Fruit fly (Drosophila melanogaster): Measurements from ENCODE around the gene Tim17a2.

The Tim17a2 gene

DNA sequence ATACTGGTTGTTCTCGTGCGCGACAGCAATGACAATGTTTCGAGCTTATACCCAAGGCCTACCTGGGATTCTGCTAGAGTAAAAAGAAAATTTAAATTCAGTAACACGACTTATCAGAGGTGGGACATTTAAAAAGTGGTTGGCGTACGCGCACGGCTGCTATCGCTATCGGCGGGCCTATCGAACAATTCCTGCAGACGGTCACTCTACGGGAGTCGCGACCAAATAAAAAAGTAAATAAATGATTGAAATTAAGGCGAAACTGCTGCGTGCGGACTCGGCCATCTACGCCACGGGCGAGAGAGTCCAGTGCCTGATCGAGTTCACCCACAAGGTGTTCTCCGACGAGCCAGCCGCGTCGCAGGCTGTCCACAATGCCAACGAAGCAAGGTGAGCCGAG lies 43.0 kb downstream of the Tim17a2 start, which contains the start of the genes Prosbeta2R2 and CG1116:
Gene Prosbeta2R2 (minus strand): TSS at position 63 of the 400 bp plus-strand sequence.
Gene CG1116 (plus strand): TSS at position 192 of the 400 bp plus-strand sequence.
- no peak for TF ChIP-seq acj6 (GFP tag; optimal IDR thresholded peaks at IDR 0.05)
- TF ChIP-seq Sox15 (GFP tag; optimal IDR thresholded peaks at IDR 0.05), result no peak
- TF ChIP-seq Gug (GFP tag; IDR thresholded peaks at IDR 0.05), result no peak
- no peak for TF ChIP-seq CG6854 (GFP tag; optimal IDR thresholded peaks at IDR 0.05)
- no peak for TF ChIP-seq lz (GFP tag; optimal IDR thresholded peaks at IDR 0.05)
- no peak for TF ChIP-seq CG11902 (GFP tag; optimal IDR thresholded peaks at IDR 0.05)

DNA sequence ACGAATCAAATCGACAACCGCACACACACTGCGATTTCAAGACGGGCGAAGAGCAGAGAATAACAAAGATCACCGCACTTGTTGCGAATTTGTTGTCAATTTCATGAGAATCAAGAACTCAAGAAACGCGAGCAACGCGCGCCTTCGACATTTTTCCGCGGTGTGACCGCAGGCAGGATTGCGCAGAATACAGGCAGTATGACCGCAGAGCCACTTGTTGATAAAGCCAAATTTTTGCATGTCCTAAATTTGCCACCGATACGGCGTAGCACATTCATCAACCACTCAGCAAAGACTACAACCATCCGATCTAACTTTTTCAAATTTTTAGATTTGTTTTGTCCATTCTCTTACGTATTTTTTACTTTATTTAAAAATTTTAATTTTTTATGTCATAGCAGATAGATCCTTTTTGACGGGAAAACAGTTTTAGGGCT lies 45.2 kb downstream of the Tim17a2 start, which contains the start of gene cno:
Gene cno (minus strand): TSS at position 179 of the 437 bp plus-strand sequence.
- TF ChIP-seq fd59A (GFP tag; optimal IDR thresholded peaks at IDR 0.05), result no peak
- peak; percentile 34; the same call in 2 of the 3 replicates for TF ChIP-seq eg (GFP tag; IDR thresholded peaks at IDR 0.05)
- TF ChIP-seq CG4318 (GFP tag; optimal IDR thresholded peaks at IDR 0.05), result no peak
- TF ChIP-seq CG8319 (GFP tag; optimal IDR thresholded peaks at IDR 0.05), result no peak
- no peak for TF ChIP-seq CG31627 (GFP tag; optimal IDR thresholded peaks at IDR 0.05)
- no peak for TF ChIP-seq CG6808 (GFP tag; optimal IDR thresholded peaks at IDR 0.05)
- TF ChIP-seq acj6 (GFP tag; optimal IDR thresholded peaks at IDR 0.05), result no peak
- peak; percentile 8 for TF ChIP-seq CG1621 (tag; optimal IDR thresholded peaks at IDR 0.05)
- TF ChIP-seq CG34406 (GFP tag; optimal IDR thresholded peaks at IDR 0.05), result no peak
- no peak for TF ChIP-seq salr (GFP tag; optimal IDR thresholded peaks at IDR 0.05)
- no peak for TF ChIP-seq Lpt (GFP tag; optimal IDR thresholded peaks at IDR 0.05)
- TF ChIP-seq esn (GFP tag; optimal IDR thresholded peaks at IDR 0.05), result peak; percentile 34
- TF ChIP-seq topi (GFP tag; optimal IDR thresholded peaks at IDR 0.05), result no peak
- TF ChIP-seq vri (GFP tag; optimal IDR thresholded peaks at IDR 0.05), result no peak
- TF ChIP-seq ss (GFP tag; optimal IDR thresholded peaks at IDR 0.05), result peak; percentile 20 to 35
- peak; percentile 49 for TF ChIP-seq dsx (GFP tag; optimal IDR thresholded peaks at IDR 0.05; ENCODE audit: poor library complexity, severe bottlenecking)
- TF ChIP-seq CG15336 (GFP tag; IDR thresholded peaks at IDR 0.05), result no peak
- no peak for TF ChIP-seq CG6276 (GFP tag; optimal IDR thresholded peaks at IDR 0.05)
- TF ChIP-seq Ets21C (GFP tag; optimal IDR thresholded peaks at IDR 0.05), result no peak
- no peak for TF ChIP-seq Hr38 (GFP tag; optimal IDR thresholded peaks at IDR 0.05)
- TF ChIP-seq CG6854 (GFP tag; optimal IDR thresholded peaks at IDR 0.05), result peak; percentile 77
- TF ChIP-seq Sox15 (GFP tag; optimal IDR thresholded peaks at IDR 0.05), result no peak
- TF ChIP-seq CG6792 (GFP tag; optimal IDR thresholded peaks at IDR 0.05), result no peak
- TF ChIP-seq Gug (GFP tag; IDR thresholded peaks at IDR 0.05), result no peak
- TF ChIP-seq net (GFP tag; optimal IDR thresholded peaks at IDR 0.05), result no peak
- TF ChIP-seq Met (GFP tag; optimal IDR thresholded peaks at IDR 0.05), result no peak
- TF ChIP-seq CG8119 (GFP tag; IDR thresholded peaks at IDR 0.05), result peak; percentile 51; the same call in 1 of the 3 replicates
- no peak for TF ChIP-seq Smox (GFP tag; optimal IDR thresholded peaks at IDR 0.05)
- TF ChIP-seq CG10631 (GFP tag; optimal IDR thresholded peaks at IDR 0.05), result no peak
- no peak for TF ChIP-seq pdm3 (GFP tag; optimal IDR thresholded peaks at IDR 0.05)
- TF ChIP-seq CG11762 (GFP tag; optimal IDR thresholded peaks at IDR 0.05; ENCODE audit: insufficient read depth), result no peak
- no peak for TF ChIP-seq CG11294 (GFP tag; IDR thresholded peaks at IDR 0.05)
- no peak for TF ChIP-seq Eip75B (GFP tag; optimal IDR thresholded peaks at IDR 0.05)
- TF ChIP-seq spab (GFP tag; optimal IDR thresholded peaks at IDR 0.05), result no peak
- TF ChIP-seq Ets96B (tag; optimal IDR thresholded peaks at IDR 0.05), result no peak
- TF ChIP-seq cyc (GFP tag; optimal IDR thresholded peaks at IDR 0.05), result no peak
- TF ChIP-seq Eip78C (GFP tag), result peak; percentile 83
- TF ChIP-seq CG6163 (GFP tag; IDR thresholded peaks at IDR 0.05), result 0 out of 3 replicates have a peak, but pooled peaks have one; percentile 7
- peak; percentile 19 for TF ChIP-seq CG3032 (tag; optimal IDR thresholded peaks at IDR 0.05)
